Fruit fly (Drosophila melanogaster) whole organism: ENCODE measurements around the gene Pldn.
A peak's percentile ranks its signal among the peaks of the same experiment; 100 is the strongest.

Experiments used
- CG8478 ChIP-seq: fragments of >200 bp; optimal IDR thresholded peaks from 2 replicates; lab custom pipeline; 2018; ENCODE audit warnings: inconsistent platforms
- Dll ChIP-seq: fragments of >200 bp; optimal IDR thresholded peaks from 2 replicates; lab custom pipeline; 2017
- EcR ChIP-seq, 2 experiments: fragments of >200 bp; optimal IDR thresholded peaks; 2 replicates each; lab custom pipeline; 2017; ENCODE audit warnings: missing biosample characterization in 2 of 2, missing genetic modification characterization in 2 of 2, missing genetic modification reagents in 2 of 2
- pan ChIP-seq: fragments of >200 bp; optimal IDR thresholded peaks from 2 replicates; lab custom pipeline; 2017
- psq ChIP-seq: fragments of >200 bp; optimal IDR thresholded peaks from 2 replicates; lab custom pipeline; 2017
- usp ChIP-seq: fragments of >200 bp; optimal IDR thresholded peaks from 2 replicates; lab custom pipeline; 2017; ENCODE audit warnings: missing biosample characterization, missing genetic modification characterization, mixed read lengths

- peak; percentile 97 for TF ChIP-seq Dll (lab: Kevin White, UChicago)
- TF ChIP-seq psq (lab: Kevin White, UChicago): no peak
- TF ChIP-seq CG8478 (lab: Kevin White, UChicago): no peak
- no peak for TF ChIP-seq EcR (GFP tag; optimal IDR thresholded peaks at IDR 0.05; lab: Kevin White, UChicago)
- no peak for TF ChIP-seq usp (GFP tag; lab: Kevin White, UChicago)
- no peak for TF ChIP-seq pan (lab: Kevin White, UChicago)
Measured at dm6 chr3L:11707978-11708632, 16.9 kb upstream of the Pldn start, which contains the start of gene CG11658.
